Worm (Caenorhabditis elegans) whole organism, mixed stage, embryonic: ENCODE data around the gene T16G12.10.

Experiments used
- bed-3 ChIP-seq: fragments of 200-800 bp; sonication (Bioruptor generic); optimal IDR thresholded peaks from 3 replicates; lab custom pipeline; 2018; ENCODE audit warnings: mild to moderate bottlenecking, missing genetic modification characterization, moderate library complexity, missing compliant biosample characterization
- elt-1 ChIP-seq: sonication (generic microtip); optimal IDR thresholded peaks from 2 replicates; lab custom pipeline; 2017; ENCODE audit warnings: missing genetic modification characterization, mild to moderate bottlenecking, missing compliant biosample characterization, antibody characterized with exemption, moderate library complexity, borderline replicate concordance; ENCODE audit not compliant: insufficient read depth
- elt-3 ChIP-seq: fragments of 150-350 bp; optimal IDR thresholded peaks from 2 replicates; lab custom pipeline; 2014; ENCODE audit warnings: missing biosample characterization, missing genetic modification characterization
- lin-32 ChIP-seq: fragments of 200-800 bp; sonication (Bioruptor generic); optimal IDR thresholded peaks from 2 replicates; lab custom pipeline; 2018; ENCODE audit warnings: mild to moderate bottlenecking, missing genetic modification characterization, missing compliant biosample characterization
- mep-1 ChIP-seq: fragments of 150-350 bp; optimal IDR thresholded peaks from 2 replicates; lab custom pipeline; 2017; ENCODE audit warnings: missing biosample characterization, missing genetic modification reagents, missing genetic modification characterization, inconsistent platforms
- mls-2 ChIP-seq: sonication (generic microtip); optimal IDR thresholded peaks from 2 replicates; lab custom pipeline; 2016; ENCODE audit warnings: mild to moderate bottlenecking, missing genetic modification characterization, moderate library complexity, missing compliant biosample characterization
- nhr-12 ChIP-seq: fragments of 150-350 bp; optimal IDR thresholded peaks from 2 replicates; lab custom pipeline; 2014; ENCODE audit warnings: missing biosample characterization, missing genetic modification characterization
- pha-4 ChIP-seq: fragments of 150-350 bp; optimal IDR thresholded peaks from 2 replicates; lab custom pipeline; 2018; ENCODE audit warnings: missing biosample characterization, missing genetic modification reagents, missing genetic modification characterization
- snpc-4 ChIP-seq: fragments of 150-350 bp; optimal IDR thresholded peaks from 2 replicates; lab custom pipeline; 2014; ENCODE audit warnings: missing biosample characterization, missing genetic modification characterization
- unc-39 ChIP-seq: fragments of 150-350 bp; optimal IDR thresholded peaks from 2 replicates; lab custom pipeline; 2014; ENCODE audit warnings: missing biosample characterization, missing genetic modification characterization
- unc-62 ChIP-seq: fragments of 150-350 bp; optimal IDR thresholded peaks from 2 replicates; lab custom pipeline; 2014; ENCODE audit warnings: missing biosample characterization, missing genetic modification reagents, missing genetic modification characterization
- ztf-11 ChIP-seq: fragments of 150-350 bp; optimal IDR thresholded peaks from 2 replicates; lab custom pipeline; 2014; ENCODE audit warnings: missing biosample characterization, missing genetic modification characterization

ce11 chrIII:10018007-10018406, 37.9 kb downstream of the T16G12.10 start:
- TF ChIP-seq bed-3 (GFP tag; lab: Kevin White, UChicago) (no peak), pha-4 (tag; lab: Kevin White, UChicago) (no peak), ztf-11 (no peak), mls-2 (tag; lab: Kevin White, UChicago) (no peak), elt-3 (tag; lab: Kevin White, UChicago) (no peak), elt-1 (no peak), nhr-12 (tag; lab: Kevin White, UChicago) (no peak), lin-32 (no peak), mep-1 (no peak), snpc-4 (tag; lab: Kevin White, UChicago) (no peak), unc-62 (GFP tag; lab: Kevin White, UChicago) (no peak), unc-39 (tag; lab: Kevin White, UChicago) (no peak)
